Fruit fly (Drosophila melanogaster): ENCODE measurements around the gene mRpL22.

Gene mRpL22

dm6 chrX:16811213-16811749 lies 27.5 kb downstream of the mRpL22 start, which contains the start of gene CG4829 (continued):
- TF ChIP-seq CG34422 (GFP tag; IDR thresholded peaks at IDR 0.05) (peak; percentile 90), Xbp1 (GFP tag; optimal IDR thresholded peaks at IDR 0.05) (peak; percentile 88), CG5953 (GFP tag; IDR thresholded peaks at IDR 0.05) (peak; percentile 82), hkb (optimal IDR thresholded peaks at IDR 0.05) (no peak), hkb (GFP tag; IDR thresholded peaks at IDR 0.05) (peak; percentile 92), sens (GFP tag) (peak; percentile 97), Spps (tag; optimal IDR thresholded peaks at IDR 0.05) (peak; percentile 66), CG6175 (GFP tag; IDR thresholded peaks at IDR 0.05) (peak; percentile 73; the same call in 2 of the 3 replicates), ham (GFP tag; IDR thresholded peaks at IDR 0.05) (peak; percentile 17; the same call in 1 of the 2 replicates), Doc2 (GFP tag; IDR thresholded peaks at IDR 0.05) (peak; percentile 59), wor (GFP tag; IDR thresholded peaks at IDR 0.05) (peak; percentile 67), BtbVII (GFP tag; optimal IDR thresholded peaks at IDR 0.05) (peak; percentile 79), Drgx (GFP tag; IDR thresholded peaks at IDR 0.05) (peak; percentile 68), Elba2 (GFP tag; optimal IDR thresholded peaks at IDR 0.05) (no peak), corto (GFP tag; optimal IDR thresholded peaks at IDR 0.05) (no peak), tx (GFP tag; optimal IDR thresholded peaks at IDR 0.05) (peak; percentile 77), CG7357 (GFP tag; IDR thresholded peaks at IDR 0.05) (peak; percentile 58; the same call in 1 of the 3 replicates), HLH3B (GFP tag; IDR thresholded peaks at IDR 0.05) (peak; percentile 93), ash1 (GFP tag; optimal IDR thresholded peaks at IDR 0.05) (no peak), CoRest (tag; optimal IDR thresholded peaks at IDR 0.05) (peak; percentile 90), CG13624 (GFP tag; optimal IDR thresholded peaks at IDR 0.05) (peak; percentile 86), Dip3 (GFP tag; optimal IDR thresholded peaks at IDR 0.05) (peak; percentile 74), D19B (GFP tag; optimal IDR thresholded peaks at IDR 0.05) (peak; percentile 68), CG10959 (GFP tag; IDR thresholded peaks at IDR 0.05) (peak; percentile 78), CG32772 (GFP tag; IDR thresholded peaks at IDR 0.05) (peak; percentile 86), Dll (GFP tag; IDR thresholded peaks at IDR 0.05; ENCODE audit: partially characterized antibody) (no peak), CG10366 (GFP tag; IDR thresholded peaks at IDR 0.05) (peak; percentile 87), CG12236 (GFP tag; optimal IDR thresholded peaks at IDR 0.05) (peak; percentile 63), H15 (GFP tag; IDR thresholded peaks at IDR 0.05) (peak; percentile 85), B-H2 (GFP tag; optimal IDR thresholded peaks at IDR 0.05) (peak; percentile 75), CG32532 (GFP tag; IDR thresholded peaks at IDR 0.05) (peak; percentile 84), CG10431 (GFP tag; optimal IDR thresholded peaks at IDR 0.05) (peak; percentile 43), bigmax (GFP tag; optimal IDR thresholded peaks at IDR 0.05) (no peak), NC2α (GFP tag; optimal IDR thresholded peaks at IDR 0.05) (peak; percentile 64), Lpt (GFP tag; optimal IDR thresholded peaks at IDR 0.05) (no peak), slp2 (GFP tag; optimal IDR thresholded peaks at IDR 0.05) (peak; percentile 75), Max (GFP tag; optimal IDR thresholded peaks at IDR 0.05) (peak; percentile 79), CG1529 (GFP tag; optimal IDR thresholded peaks at IDR 0.05) (peak; percentile 69), CG3163 (GFP tag; optimal IDR thresholded peaks at IDR 0.05) (peak; percentile 56), Dref (GFP tag; IDR thresholded peaks at IDR 0.05) (no peak), tup (GFP tag; optimal IDR thresholded peaks at IDR 0.05) (peak; percentile 40), CG1602 (GFP tag; optimal IDR thresholded peaks at IDR 0.05) (peak; percentile 75), CG8290 (GFP tag; optimal IDR thresholded peaks at IDR 0.05) (peak; percentile 11), CG8290 (tag; optimal IDR thresholded peaks at IDR 0.05) (peak in 1 of 2 experiments; percentile 97), CG33557 (GFP tag; optimal IDR thresholded peaks at IDR 0.05) (peak; percentile 52), bab2 (GFP tag; optimal IDR thresholded peaks at IDR 0.05) (peak; percentile 86), kni (GFP tag; optimal IDR thresholded peaks at IDR 0.05) (peak; percentile 25), CG31388 (GFP tag; optimal IDR thresholded peaks at IDR 0.05) (peak; percentile 44), cas (GFP tag; IDR thresholded peaks at IDR 0.05) (0 out of 2 replicates have a peak, but pooled peaks have one; percentile 25), Camta (GFP tag; optimal IDR thresholded peaks at IDR 0.05) (peak; percentile 70), CG2875 (GFP tag; optimal IDR thresholded peaks at IDR 0.05) (peak; percentile 77), repo (GFP tag; optimal IDR thresholded peaks at IDR 0.05) (peak; percentile 81), usp (GFP tag; optimal IDR thresholded peaks at IDR 0.05) (no peak)

Measured in whole organism, embryonic.